Worm (Caenorhabditis elegans): ENCODE results near the gene srg-1.

DNA sequence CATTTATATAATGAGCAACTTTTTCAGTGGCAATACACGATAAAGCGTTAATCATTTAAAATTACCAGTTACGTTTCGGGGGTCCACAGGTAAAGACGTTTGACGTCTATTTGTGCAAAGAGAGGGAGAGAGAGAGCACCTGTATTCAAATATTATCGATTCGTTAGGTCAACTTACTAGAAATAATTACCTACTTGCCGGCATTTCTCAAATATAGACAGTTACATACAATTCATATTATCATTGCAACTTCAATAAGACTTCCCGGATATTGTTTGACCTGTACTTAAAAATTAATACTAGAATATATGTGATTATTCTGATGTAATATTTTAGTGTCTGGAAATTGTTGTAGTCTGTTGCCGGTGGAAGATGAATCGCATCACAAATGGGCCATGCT is 27.7 kb upstream of the srg-1 start, which contains the start of gene gadr-3:
- TF ChIP-seq sea-2 (GFP tag; IDR thresholded peaks at IDR 0.05) (no peak), rcor-1 (GFP tag; IDR thresholded peaks at IDR 0.05) (no peak), F23B12.7 (tag; optimal IDR thresholded peaks at IDR 0.05; ENCODE audit: insufficient read depth) (no peak), aptf-2 (GFP tag; conservative IDR thresholded peaks at IDR 0.05) (no peak), ztf-6 (GFP tag; IDR thresholded peaks at IDR 0.05) (no peak), hrde-1 (tag; optimal IDR thresholded peaks at IDR 0.05; ENCODE audit: borderline replicate concordance) (no peak), ets-4 (GFP tag; optimal IDR thresholded peaks at IDR 0.05) (no peak), nfya-1 (tag; optimal IDR thresholded peaks at IDR 0.05; ENCODE audit: borderline replicate concordance, insufficient read depth) (no peak), lsl-1 (GFP tag; optimal IDR thresholded peaks at IDR 0.05) (no peak), fkh-3 (tag; optimal IDR thresholded peaks at IDR 0.05) (no peak), F52B5.7 (tag; optimal IDR thresholded peaks at IDR 0.05) (no peak), him-1 (tag; optimal IDR thresholded peaks at IDR 0.05) (no peak), efl-1 (GFP tag; optimal IDR thresholded peaks at IDR 0.05) (no peak)

All from whole organism, young adult.